Worm (Caenorhabditis elegans) whole organism, L3 larva: ENCODE results near the gene T06C12.14.

Source experiments
- ZK546.5 ChIP-seq: sonication (generic microtip); optimal IDR thresholded peaks from 2 replicates; lab custom pipeline; 2017; ENCODE audit warnings: missing biosample characterization, missing genetic modification characterization
- aly-2 ChIP-seq: fragments of 150-350 bp; optimal IDR thresholded peaks from 2 replicates; lab custom pipeline; 2014; ENCODE audit warnings: missing biosample characterization, missing genetic modification characterization
- ama-1 ChIP-seq: fragments of 150-350 bp; optimal IDR thresholded peaks from 2 replicates; lab custom pipeline; 2018
- ceh-82 ChIP-seq: fragments of 150-350 bp; optimal IDR thresholded peaks from 2 replicates; lab custom pipeline; 2014; ENCODE audit warnings: missing biosample characterization, missing genetic modification characterization
- daf-12 ChIP-seq: fragments of 150-350 bp; optimal IDR thresholded peaks from 2 replicates; lab custom pipeline; 2014; ENCODE audit warnings: missing biosample characterization, missing genetic modification reagents, missing genetic modification characterization
- egl-27 ChIP-seq: sonication (generic microtip); optimal IDR thresholded peaks from 4 replicates; lab custom pipeline; 2017; ENCODE audit warnings: missing biosample characterization, missing genetic modification reagents, missing genetic modification characterization
- egl-5 ChIP-seq: fragments of 150-350 bp; optimal IDR thresholded peaks from 2 replicates; lab custom pipeline; 2017; ENCODE audit warnings: missing biosample characterization, missing genetic modification reagents, missing genetic modification characterization, inconsistent platforms
- elt-2 ChIP-seq: sonication (generic microtip); optimal IDR thresholded peaks from 2 replicates; lab custom pipeline; 2016; ENCODE audit warnings: missing genetic modification reagents, mild to moderate bottlenecking, missing genetic modification characterization, missing compliant biosample characterization
- eor-1 ChIP-seq, 2 experiments: fragments of 150-350 bp; optimal IDR thresholded peaks; 2 replicates each; lab custom pipeline; 2014 to 2018; ENCODE audit warnings: missing biosample characterization in 2 of 2, missing genetic modification characterization in 2 of 2
- fkh-10 ChIP-seq: sonication (generic microtip); optimal IDR thresholded peaks from 2 replicates; lab custom pipeline; 2017; ENCODE audit warnings: missing biosample characterization, missing genetic modification reagents, missing genetic modification characterization
- fos-1 ChIP-seq: fragments of 150-350 bp; optimal IDR thresholded peaks from 2 replicates; lab custom pipeline; 2014; ENCODE audit warnings: missing biosample characterization, missing genetic modification characterization
- jun-1 ChIP-seq: fragments of 150-350 bp; optimal IDR thresholded peaks from 2 replicates; lab custom pipeline; 2014; ENCODE audit warnings: missing biosample characterization, missing genetic modification reagents, missing genetic modification characterization
- lin-15B ChIP-seq: fragments of 150-350 bp; optimal IDR thresholded peaks from 2 replicates; lab custom pipeline; 2014; ENCODE audit warnings: missing biosample characterization, missing genetic modification characterization
- lin-39 ChIP-seq: fragments of 150-350 bp; optimal IDR thresholded peaks from 2 replicates; lab custom pipeline; 2018; ENCODE audit warnings: missing biosample characterization, missing genetic modification reagents, missing genetic modification characterization
- lsy-12 ChIP-seq: sonication (generic microtip); optimal IDR thresholded peaks from 2 replicates; lab custom pipeline; 2016; ENCODE audit warnings: mild to moderate bottlenecking, missing genetic modification characterization, missing compliant biosample characterization
- mdl-1 ChIP-seq: fragments of 150-350 bp; optimal IDR thresholded peaks from 2 replicates; lab custom pipeline; 2014; ENCODE audit warnings: missing biosample characterization, missing genetic modification characterization
- nfya-1 ChIP-seq: sonication (generic microtip); optimal IDR thresholded peaks from 2 replicates; lab custom pipeline; 2017; ENCODE audit warnings: missing genetic modification characterization, mild to moderate bottlenecking, missing compliant biosample characterization, antibody characterized with exemption, moderate library complexity; ENCODE audit not compliant: insufficient read depth
- nhr-11 ChIP-seq: fragments of 150-350 bp; optimal IDR thresholded peaks from 2 replicates; lab custom pipeline; 2014; ENCODE audit warnings: missing biosample characterization, missing genetic modification characterization
- nhr-12 ChIP-seq: fragments of 150-350 bp; optimal IDR thresholded peaks from 2 replicates; lab custom pipeline; 2014; ENCODE audit warnings: missing biosample characterization, missing genetic modification characterization
- nhr-237 ChIP-seq: fragments of 150-350 bp; optimal IDR thresholded peaks from 2 replicates; lab custom pipeline; 2014; ENCODE audit warnings: missing biosample characterization, missing genetic modification characterization
- nhr-25 ChIP-seq: sonication (generic microtip); optimal IDR thresholded peaks from 2 replicates; lab custom pipeline; 2017; ENCODE audit warnings: missing biosample characterization, missing genetic modification characterization
- nhr-43 ChIP-seq: sonication (generic microtip); optimal IDR thresholded peaks from 2 replicates; lab custom pipeline; 2016; ENCODE audit warnings: mild to moderate bottlenecking, missing genetic modification characterization, missing compliant biosample characterization; ENCODE audit not compliant: poor library complexity, severe bottlenecking
- nhr-67 ChIP-seq: fragments of 150-350 bp; optimal IDR thresholded peaks from 2 replicates; lab custom pipeline; 2014; ENCODE audit warnings: missing biosample characterization, missing genetic modification characterization
- nhr-77 ChIP-seq: fragments of 150-350 bp; optimal IDR thresholded peaks from 2 replicates; lab custom pipeline; 2014; ENCODE audit warnings: missing biosample characterization, missing genetic modification characterization
- pha-4 ChIP-seq: fragments of 150-350 bp; optimal IDR thresholded peaks from 2 replicates; lab custom pipeline; 2014; ENCODE audit warnings: missing biosample characterization, missing genetic modification reagents, missing genetic modification characterization
- pqm-1 ChIP-seq: fragments of 150-350 bp; optimal IDR thresholded peaks from 2 replicates; lab custom pipeline; 2017; ENCODE audit warnings: missing biosample characterization, missing genetic modification characterization, inconsistent platforms
- sea-2 ChIP-seq: fragments of 150-350 bp; sonication (generic microtip); optimal IDR thresholded peaks from 4 replicates; lab custom pipeline; 2014; ENCODE audit warnings: missing biosample characterization, missing genetic modification reagents, missing genetic modification characterization
- skn-1 ChIP-seq: fragments of 150-350 bp; optimal IDR thresholded peaks from 2 replicates; lab custom pipeline; 2014; ENCODE audit warnings: missing biosample characterization, missing genetic modification characterization
- unc-39 ChIP-seq: sonication (generic microtip); optimal IDR thresholded peaks from 4 replicates; lab custom pipeline; 2017; ENCODE audit warnings: missing biosample characterization, missing genetic modification characterization
- ztf-11 ChIP-seq: fragments of 150-350 bp; optimal IDR thresholded peaks from 2 replicates; lab custom pipeline; 2014; ENCODE audit warnings: missing biosample characterization, missing genetic modification characterization
- ztf-4 ChIP-seq: fragments of 150-350 bp; optimal IDR thresholded peaks from 2 replicates; lab custom pipeline; 2014; ENCODE audit warnings: missing biosample characterization, missing genetic modification characterization

The T06C12.14 gene

ce11 chrV:15890115-15890514 is 9.7 kb upstream of the T06C12.14 start:
- TF ChIP-seq pha-4: peak; percentile 51
- peak; percentile 72 for TF ChIP-seq elt-2 (tag; lab: Kevin White, UChicago)
- no peak for TF ChIP-seq skn-1
- TF ChIP-seq pqm-1: peak; percentile 57
- no peak for TF ChIP-seq lsy-12

- TF ChIP-seq elt-2 (tag; lab: Kevin White, UChicago): peak; percentile 68
- TF ChIP-seq unc-39 (tag; lab: Kevin White, UChicago): no peak
- peak; percentile 73 for TF ChIP-seq pqm-1
- peak; percentile 77 for TF ChIP-seq pha-4
These were observed 8.5 kb upstream of the T06C12.14 start for ce11 chrV:15891279-15891678.

ce11 chrV:15891761-15892160 is 8.0 kb upstream of the T06C12.14 start, which contains the start of gene T06C12.12:
Gene T06C12.12, plus strand, starts transcription at chrV:15892061.
- TF ChIP-seq egl-5 (tag; lab: Kevin White, UChicago): no peak
- no peak for TF ChIP-seq ama-1
- TF ChIP-seq nhr-12 (tag; lab: Kevin White, UChicago): no peak
- TF ChIP-seq fos-1 (tag; lab: Kevin White, UChicago): no peak
- TF ChIP-seq lin-15B (tag; lab: Kevin White, UChicago): no peak
- TF ChIP-seq lin-39 (tag; lab: Kevin White, UChicago): no peak
- no peak for TF ChIP-seq fkh-10 (GFP tag; lab: Kevin White, UChicago)
- no peak for TF ChIP-seq nhr-77 (tag; lab: Kevin White, UChicago)
- no peak for TF ChIP-seq nhr-25 (tag; lab: Kevin White, UChicago)
- no peak for TF ChIP-seq nhr-67 (tag; lab: Kevin White, UChicago)
- TF ChIP-seq mdl-1 (tag; lab: Kevin White, UChicago): no peak
- TF ChIP-seq pha-4: no peak
- TF ChIP-seq ceh-82 (tag; lab: Kevin White, UChicago): no peak
- no peak for TF ChIP-seq nhr-237 (tag; lab: Kevin White, UChicago)
- no peak for TF ChIP-seq daf-12 (tag; lab: Kevin White, UChicago)

- no peak for TF ChIP-seq egl-27 (tag; lab: Kevin White, UChicago)
- TF ChIP-seq jun-1 (tag; lab: Kevin White, UChicago): no peak
- TF ChIP-seq ZK546.5 (tag; lab: Kevin White, UChicago): no peak
- no peak for TF ChIP-seq nfya-1
- TF ChIP-seq elt-2 (tag; lab: Kevin White, UChicago): no peak
These were observed 7.1 kb upstream of the T06C12.14 start, which contains the start of gene T06C12.11 for ce11 chrV:15892696-15893095. Gene T06C12.11, plus strand, starts transcription at chrV:15892996.

- no peak for TF ChIP-seq ZK546.5 (tag; lab: Kevin White, UChicago)
- no peak for TF ChIP-seq nhr-11 (tag; lab: Kevin White, UChicago)
- no peak for TF ChIP-seq nhr-67 (tag; lab: Kevin White, UChicago)
- TF ChIP-seq ztf-11 (tag; lab: Kevin White, UChicago): no peak
- TF ChIP-seq ztf-4 (tag; lab: Kevin White, UChicago): no peak
- TF ChIP-seq ceh-82 (tag; lab: Kevin White, UChicago): no peak
- no peak for TF ChIP-seq daf-12 (tag; lab: Kevin White, UChicago)
- TF ChIP-seq eor-1 (tag; optimal IDR thresholded peaks at IDR 0.05; lab: Kevin White, UChicago): no peak
- no peak for TF ChIP-seq nhr-237 (tag; lab: Kevin White, UChicago)
- TF ChIP-seq, all 47 proteins: peak for 0
These were observed 3.1 kb upstream of the T06C12.14 start, which contains the start of gene nhr-213 for ce11 chrV:15896671-15897070. Gene nhr-213, minus strand, starts transcription at chrV:15896771.

- TF ChIP-seq aly-2 (no peak), eor-1 (tag; optimal IDR thresholded peaks at IDR 0.05; lab: Kevin White, UChicago) (no peak), sea-2 (GFP tag; lab: Kevin White, UChicago) (no peak), nhr-43 (no peak), nhr-25 (tag; lab: Kevin White, UChicago) (no peak)
These were observed 2.1 kb upstream of the T06C12.14 start, which contains the start of gene str-60 for ce11 chrV:15897696-15898095. Gene str-60, plus strand, starts transcription at chrV:15897996.
